Worm (Caenorhabditis elegans): ENCODE data around the gene C25E10.10.

ce11 chrV:9047555-9048049 is 8.6 kb downstream of the C25E10.10 start, which contains the start of gene C25E10.17:
- TF ChIP-seq unc-62 (GFP tag; optimal IDR thresholded peaks at IDR 0.05), result no peak
- no peak for TF ChIP-seq hlh-1 (tag; optimal IDR thresholded peaks at IDR 0.05)
- no peak for TF ChIP-seq elt-1 (tag; optimal IDR thresholded peaks at IDR 0.05; ENCODE audit: borderline replicate concordance, insufficient read depth)
- TF ChIP-seq nhr-2 (tag; optimal IDR thresholded peaks at IDR 0.05), result no peak

Data from whole organism, mixed stage, embryonic.